Fruit fly (Drosophila melanogaster): ENCODE data around the gene Sp7.

- TF ChIP-seq CG8478 (optimal IDR thresholded peaks at IDR 0.05) (no peak), CTCF (optimal IDR thresholded peaks at IDR 0.05) (peak; percentile 39 to 49)
Measured at dm6 chr3R:7779620-7780019, 20.0 kb downstream of the Sp7 start.
